Fruit fly (Drosophila melanogaster): ENCODE measurements around the gene lush.

The lush gene

DNA sequence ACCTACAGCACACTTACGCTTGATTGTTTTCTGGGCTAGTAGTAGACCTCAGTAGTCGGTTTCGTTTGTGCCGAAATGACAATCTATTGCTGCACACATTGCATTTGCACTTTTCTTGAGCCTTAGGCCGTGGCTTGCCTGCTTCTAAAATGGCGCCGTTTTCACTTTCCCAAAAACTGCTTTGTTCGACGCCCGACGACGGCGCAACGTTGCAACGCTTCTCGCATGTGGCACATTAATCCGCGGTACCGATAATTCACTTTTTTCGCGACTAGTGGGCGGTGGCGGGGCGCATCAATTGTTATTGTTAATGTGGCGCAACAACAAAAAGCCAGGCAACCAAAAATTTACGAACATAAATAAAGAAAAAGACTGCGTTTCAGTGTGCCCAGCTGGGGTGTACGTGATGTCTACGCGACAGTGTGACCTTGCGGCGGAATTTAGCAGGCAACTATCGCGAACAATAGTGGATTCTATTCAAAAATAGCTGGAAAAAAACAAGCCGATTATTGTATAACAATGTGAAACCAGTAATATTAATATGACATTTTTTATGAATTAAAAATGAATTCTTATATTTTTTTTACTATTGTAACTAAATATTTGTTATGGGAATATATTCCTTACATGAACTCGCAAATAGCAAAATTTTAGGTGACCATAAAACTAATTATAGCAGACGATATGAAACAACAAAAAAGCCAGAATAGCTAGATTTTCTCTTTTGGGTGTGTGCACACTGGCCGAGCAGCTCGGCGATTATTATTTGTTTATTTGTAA, 7.3 kb downstream of the lush start, which contains the start of the genes ash1 and Taf6 (continued):
- no peak for TF ChIP-seq CG4282 (GFP tag; optimal IDR thresholded peaks at IDR 0.05)
- no peak for TF ChIP-seq CG2889 (GFP tag; IDR thresholded peaks at IDR 0.05)
- TF ChIP-seq Ets97D (GFP tag; optimal IDR thresholded peaks at IDR 0.05) = peak; percentile 20
- TF ChIP-seq Camta (GFP tag; optimal IDR thresholded peaks at IDR 0.05) = no peak
- peak; percentile 100 for TF ChIP-seq CG14710 (tag; optimal IDR thresholded peaks at IDR 0.05)
- no peak for TF ChIP-seq CG4328 (GFP tag; optimal IDR thresholded peaks at IDR 0.05)
- no peak for TF ChIP-seq grau (tag; optimal IDR thresholded peaks at IDR 0.05)
- TF ChIP-seq CG17612 (GFP tag; IDR thresholded peaks at IDR 0.05) = no peak
- no peak for TF ChIP-seq Nf-YA (GFP tag; IDR thresholded peaks at IDR 0.05)
- no peak for TF ChIP-seq btn (GFP tag; optimal IDR thresholded peaks at IDR 0.05)
- no peak for TF ChIP-seq Hand (GFP tag; optimal IDR thresholded peaks at IDR 0.05)
- peak; percentile 59 for TF ChIP-seq CG15601 (tag; optimal IDR thresholded peaks at IDR 0.05)
- no peak for TF ChIP-seq Mrtf (GFP tag; IDR thresholded peaks at IDR 0.05)
- no peak for TF ChIP-seq CG31388 (GFP tag; optimal IDR thresholded peaks at IDR 0.05)
- TF ChIP-seq CG10979 (tag; optimal IDR thresholded peaks at IDR 0.05) = no peak
- TF ChIP-seq CG18764 (GFP tag; optimal IDR thresholded peaks at IDR 0.05) = no peak
- peak; percentile 30 for TF ChIP-seq CG30403 (GFP tag; optimal IDR thresholded peaks at IDR 0.05)
- TF ChIP-seq trem (tag; optimal IDR thresholded peaks at IDR 0.05) = peak; percentile 78
- TF ChIP-seq gt (GFP tag; IDR thresholded peaks at IDR 0.05) = no peak
- TF ChIP-seq CG8089 (GFP tag; optimal IDR thresholded peaks at IDR 0.05) = no peak
- TF ChIP-seq maf-S (GFP tag; optimal IDR thresholded peaks at IDR 0.05) = no peak
- no peak for TF ChIP-seq CG5953 (GFP tag; IDR thresholded peaks at IDR 0.05)
- TF ChIP-seq tna (GFP tag; IDR thresholded peaks at IDR 0.05; ENCODE audit: partially characterized antibody) = no peak; the same call in 1 of the 2 replicates
- no peak for TF ChIP-seq CG5245 (GFP tag; optimal IDR thresholded peaks at IDR 0.05)
- TF ChIP-seq CG12219 (GFP tag; optimal IDR thresholded peaks at IDR 0.05) = no peak
- TF ChIP-seq fd3F (GFP tag; optimal IDR thresholded peaks at IDR 0.05) = no peak
- no peak for TF ChIP-seq CG10543 (GFP tag; optimal IDR thresholded peaks at IDR 0.05)
- no peak for TF ChIP-seq CG8765 (GFP tag; IDR thresholded peaks at IDR 0.05)
- TF ChIP-seq bigmax (GFP tag; optimal IDR thresholded peaks at IDR 0.05) = no peak
- TF ChIP-seq ab (GFP tag; optimal IDR thresholded peaks at IDR 0.05) = no peak
- no peak for TF ChIP-seq Sox100B (GFP tag; optimal IDR thresholded peaks at IDR 0.05)
- no peak for TF ChIP-seq CG18011 (GFP tag; optimal IDR thresholded peaks at IDR 0.05)
- TF ChIP-seq Ada2b (GFP tag; IDR thresholded peaks at IDR 0.05) = no peak
- TF ChIP-seq Opbp (GFP tag; IDR thresholded peaks at IDR 0.05; ENCODE audit: partially characterized antibody) = no peak
- no peak for TF ChIP-seq CG33557 (GFP tag; optimal IDR thresholded peaks at IDR 0.05)
- TF ChIP-seq CG18599 (GFP tag; optimal IDR thresholded peaks at IDR 0.05) = no peak
- TF ChIP-seq nmo (GFP tag; optimal IDR thresholded peaks at IDR 0.05) = peak; percentile 85
- TF ChIP-seq E2f1 (GFP tag; IDR thresholded peaks at IDR 0.05) = no peak
- TF ChIP-seq CG2712 (tag; optimal IDR thresholded peaks at IDR 0.05) = peak; percentile 27
- TF ChIP-seq CG13296 (GFP tag; optimal IDR thresholded peaks at IDR 0.05) = no peak
- TF ChIP-seq sr (GFP tag; IDR thresholded peaks at IDR 0.05) = no peak
- TF ChIP-seq Vsx1 (GFP tag; optimal IDR thresholded peaks at IDR 0.05) = no peak
- TF ChIP-seq Antp (GFP tag; optimal IDR thresholded peaks at IDR 0.05) = no peak
- peak; percentile 79 for TF ChIP-seq CG12659 (GFP tag; optimal IDR thresholded peaks at IDR 0.05)
- TF ChIP-seq MESR4 (GFP tag; optimal IDR thresholded peaks at IDR 0.05) = peak; percentile 69
- TF ChIP-seq vfl (GFP tag; optimal IDR thresholded peaks at IDR 0.05) = no peak
- no peak for TF ChIP-seq mld (GFP tag; IDR thresholded peaks at IDR 0.05; ENCODE audit: partially characterized antibody)
- no peak for TF ChIP-seq B-H2 (GFP tag; optimal IDR thresholded peaks at IDR 0.05)
- TF ChIP-seq CG4617 (GFP tag; optimal IDR thresholded peaks at IDR 0.05; ENCODE audit: borderline replicate concordance) = peak; percentile 67
- no peak for TF ChIP-seq jigr1 (GFP tag; IDR thresholded peaks at IDR 0.05)
